Worm (Caenorhabditis elegans): ENCODE results near the gene ceh-43.

DNA sequence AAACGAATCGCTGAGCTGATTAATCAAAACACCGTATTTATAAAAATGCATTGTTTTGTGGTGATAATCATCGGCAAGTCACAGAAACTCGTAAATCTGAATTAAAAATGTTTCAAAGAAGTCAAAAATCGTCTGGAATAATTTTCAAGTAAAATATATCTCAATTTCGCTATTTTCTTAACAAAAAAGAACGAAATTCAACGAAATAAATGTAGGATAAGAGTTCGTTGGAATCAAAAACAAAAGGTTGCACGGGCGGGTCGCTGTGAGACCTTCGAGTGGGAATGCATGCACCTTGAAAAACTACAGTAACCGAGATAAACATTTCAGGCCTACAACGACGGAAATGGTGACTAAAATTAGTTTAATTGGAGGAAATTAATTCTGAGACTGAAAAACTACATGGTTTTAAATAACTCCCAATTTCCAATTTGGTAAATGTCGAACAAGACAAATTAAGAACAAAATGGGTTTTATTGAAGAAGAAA, 15.4 kb downstream of the ceh-43 start, which contains the start of gene C28A5.1:
- TF ChIP-seq mef-2 (tag; optimal IDR thresholded peaks at IDR 0.05) = no peak
- TF ChIP-seq elt-3 (tag; optimal IDR thresholded peaks at IDR 0.05) = no peak
- no peak for TF ChIP-seq lin-39 (tag; optimal IDR thresholded peaks at IDR 0.05)
- TF ChIP-seq unc-86 (tag; optimal IDR thresholded peaks at IDR 0.05) = no peak
- TF ChIP-seq nhr-28 (tag; optimal IDR thresholded peaks at IDR 0.05) = no peak
- TF ChIP-seq mdl-1 (tag; optimal IDR thresholded peaks at IDR 0.05) = no peak
- no peak for TF ChIP-seq ztf-4 (tag; optimal IDR thresholded peaks at IDR 0.05)
